Worm (Caenorhabditis elegans): ENCODE measurements around the gene daz-1.

The daz-1 gene

ce11 chrII:5429522-5430257, 26.4 kb upstream of the daz-1 start, which contains the start of the genes F07F6.4 and F07F6.2:
Gene F07F6.4 (minus strand): TSS chrII:5429572.
Gene F07F6.2 (plus strand): TSS chrII:5430207.
- no peak for TF ChIP-seq tbx-11 (GFP tag; IDR thresholded peaks at IDR 0.05)
- peak; percentile 9 for TF ChIP-seq F13C5.2 (tag; optimal IDR thresholded peaks at IDR 0.05)
- TF ChIP-seq ceh-36 (tag; optimal IDR thresholded peaks at IDR 0.05): no peak

DNA sequence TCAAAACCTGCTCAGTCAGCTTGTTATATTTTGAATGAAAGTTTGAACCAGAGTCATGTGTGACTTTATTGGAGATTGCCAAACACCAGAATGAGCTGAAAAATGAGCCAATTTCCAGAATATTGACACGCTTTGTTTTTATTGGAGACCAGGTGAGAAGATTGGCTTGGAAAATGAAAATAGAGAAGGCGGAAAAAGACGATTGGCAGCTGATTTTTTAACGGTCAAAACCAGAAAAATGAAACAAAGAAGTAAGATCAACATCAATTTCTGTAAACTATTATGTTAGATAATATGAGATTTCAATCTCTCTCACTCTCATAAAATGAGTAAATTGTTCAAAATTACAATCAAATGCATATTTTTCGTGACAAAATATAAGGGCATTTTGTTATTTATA, 23.0 kb upstream of the daz-1 start, which contains the start of gene srx-114:
Gene srx-114 (minus strand): TSS at position 101 of the 400 bp plus-strand sequence.
- TF ChIP-seq ama-1 (optimal IDR thresholded peaks at IDR 0.05): no peak
- no peak for TF ChIP-seq sea-1 (GFP tag; conservative IDR thresholded peaks at IDR 0.05)
- no peak for TF ChIP-seq tbx-37 (GFP tag; conservative IDR thresholded peaks at IDR 0.05)

DNA sequence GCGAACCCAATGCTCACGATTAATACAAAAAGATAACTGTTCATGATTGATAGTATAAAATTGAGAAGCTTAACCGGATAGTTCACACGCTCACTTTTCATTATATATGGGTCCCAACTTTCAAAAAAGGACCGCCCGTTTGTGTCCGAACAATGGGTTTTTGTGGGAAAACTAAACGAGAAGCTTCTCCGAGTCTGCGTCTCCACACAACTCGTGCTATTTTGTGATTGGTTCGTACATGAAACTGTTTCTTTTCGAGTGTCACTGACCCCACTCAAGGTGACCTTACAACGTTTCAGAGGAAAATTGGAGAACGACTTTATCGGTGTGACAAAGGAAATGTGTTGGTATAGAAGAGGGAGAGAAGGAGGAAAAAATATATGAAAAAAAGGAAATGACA, 19.3 kb upstream of the daz-1 start, which contains the start of gene dct-5:
Gene dct-5 (minus strand): TSS at position 101 of the 400 bp plus-strand sequence.
- TF ChIP-seq ceh-13 (GFP tag; optimal IDR thresholded peaks at IDR 0.05): no peak
- TF ChIP-seq ama-1 (optimal IDR thresholded peaks at IDR 0.05): no peak
- no peak for TF ChIP-seq F13C5.2 (tag; optimal IDR thresholded peaks at IDR 0.05)

- no peak for TF ChIP-seq hnd-1 (tag; optimal IDR thresholded peaks at IDR 0.05)
- no peak for TF ChIP-seq aly-1 (tag; optimal IDR thresholded peaks at IDR 0.05)
Observed at ce11 chrII:5437586-5437985, 18.5 kb upstream of the daz-1 start, which contains the start of gene F07F6.1. Gene F07F6.1 (plus strand): TSS chrII:5437886.

DNA sequence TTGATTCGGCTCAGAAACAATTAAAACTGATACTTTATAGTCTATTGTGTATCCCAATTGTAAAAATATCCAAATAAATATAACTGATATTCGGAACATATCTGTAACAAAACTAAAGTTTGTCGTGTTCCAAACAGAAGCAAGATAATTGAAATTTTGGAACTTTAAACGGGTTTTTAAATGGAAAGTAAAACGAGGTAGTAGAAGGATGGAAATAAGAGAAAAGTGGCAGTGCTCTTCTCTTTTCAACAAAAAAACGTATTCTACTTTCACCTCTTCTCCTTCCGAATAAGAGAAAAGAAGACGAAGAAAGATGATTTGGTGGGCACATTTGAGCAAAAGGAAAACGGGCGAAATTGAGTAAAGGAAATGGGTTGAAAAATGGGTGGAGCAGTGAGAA, 9.6 kb upstream of the daz-1 start, which contains the start of gene nmr-1:
Gene nmr-1 (minus strand): TSS at position 101 of the 400 bp plus-strand sequence.
- TF ChIP-seq ceh-13 (GFP tag; optimal IDR thresholded peaks at IDR 0.05): no peak
- no peak for TF ChIP-seq hnd-1 (tag; optimal IDR thresholded peaks at IDR 0.05)
- TF ChIP-seq tbx-11 (GFP tag; IDR thresholded peaks at IDR 0.05): no peak
- TF ChIP-seq B0310.2 (tag; optimal IDR thresholded peaks at IDR 0.05): no peak
- TF ChIP-seq sea-1 (GFP tag; conservative IDR thresholded peaks at IDR 0.05): no peak
- no peak for TF ChIP-seq F13C5.2 (tag; optimal IDR thresholded peaks at IDR 0.05)
- no peak for TF ChIP-seq ets-7 (tag; optimal IDR thresholded peaks at IDR 0.05)
- TF ChIP-seq hmbx-1 (tag; optimal IDR thresholded peaks at IDR 0.05): no peak
- no peak for TF ChIP-seq tra-4 (tag; optimal IDR thresholded peaks at IDR 0.05)
- TF ChIP-seq tbx-37 (GFP tag; conservative IDR thresholded peaks at IDR 0.05): no peak
- TF ChIP-seq flt-1 (GFP tag; IDR thresholded peaks at IDR 0.05): no peak
- no peak for TF ChIP-seq ceh-36 (tag; optimal IDR thresholded peaks at IDR 0.05)
- TF ChIP-seq aly-1 (tag; optimal IDR thresholded peaks at IDR 0.05): no peak
- no peak for TF ChIP-seq ama-1 (optimal IDR thresholded peaks at IDR 0.05)
- no peak for TF ChIP-seq pes-1 (GFP tag; IDR thresholded peaks at IDR 0.05)
- TF ChIP-seq hmg-4 (GFP tag; optimal IDR thresholded peaks at IDR 0.05): no peak
- TF ChIP-seq scrt-1 (GFP tag; IDR thresholded peaks at IDR 0.05): no peak

ce11 chrII:5447381-5447780, 8.7 kb upstream of the daz-1 start, which contains the start of gene cex-1:
Gene cex-1 (plus strand): TSS chrII:5447681.
- TF ChIP-seq flt-1 (GFP tag; IDR thresholded peaks at IDR 0.05) (no peak), tbx-11 (GFP tag; IDR thresholded peaks at IDR 0.05) (no peak)

DNA sequence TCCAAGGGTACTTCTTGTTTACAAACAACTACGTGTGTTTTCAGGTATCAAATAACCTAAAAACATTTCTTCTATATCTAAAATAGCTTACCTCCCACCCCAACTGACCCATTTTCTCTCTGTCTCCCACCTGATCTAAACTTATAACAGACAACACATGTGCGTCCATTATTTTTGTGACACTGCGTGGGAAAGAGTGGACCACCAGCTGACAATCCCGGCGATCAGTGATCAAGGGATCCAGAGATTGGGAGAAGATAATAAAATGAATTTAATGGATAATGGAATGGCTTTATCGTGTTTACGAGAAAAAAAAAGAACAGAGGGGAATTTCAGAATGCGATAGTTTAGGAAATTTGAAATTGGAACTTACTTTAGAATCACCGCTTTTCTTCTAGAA, 6.9 kb upstream of the daz-1 start:
- TF ChIP-seq flt-1 (GFP tag; IDR thresholded peaks at IDR 0.05) (no peak), pes-1 (GFP tag; IDR thresholded peaks at IDR 0.05) (no peak), ets-7 (tag; optimal IDR thresholded peaks at IDR 0.05) (no peak), scrt-1 (GFP tag; IDR thresholded peaks at IDR 0.05) (no peak), aly-1 (tag; optimal IDR thresholded peaks at IDR 0.05) (no peak), tra-4 (tag; optimal IDR thresholded peaks at IDR 0.05) (no peak), ama-1 (optimal IDR thresholded peaks at IDR 0.05) (no peak)

ce11 chrII:5449620-5450019, 6.5 kb upstream of the daz-1 start:
- TF ChIP-seq ama-1 (optimal IDR thresholded peaks at IDR 0.05): no peak
- TF ChIP-seq ceh-13 (GFP tag; optimal IDR thresholded peaks at IDR 0.05): no peak
- no peak for TF ChIP-seq tra-4 (tag; optimal IDR thresholded peaks at IDR 0.05)
- TF ChIP-seq scrt-1 (GFP tag; IDR thresholded peaks at IDR 0.05): no peak
- TF ChIP-seq pes-1 (GFP tag; IDR thresholded peaks at IDR 0.05): no peak
- no peak for TF ChIP-seq tbx-11 (GFP tag; IDR thresholded peaks at IDR 0.05)
- TF ChIP-seq hnd-1 (tag; optimal IDR thresholded peaks at IDR 0.05): no peak
- no peak for TF ChIP-seq hmbx-1 (tag; optimal IDR thresholded peaks at IDR 0.05)
- TF ChIP-seq flt-1 (GFP tag; IDR thresholded peaks at IDR 0.05): no peak
- no peak for TF ChIP-seq ceh-36 (tag; optimal IDR thresholded peaks at IDR 0.05)
- TF ChIP-seq sea-1 (GFP tag; conservative IDR thresholded peaks at IDR 0.05): no peak
- TF ChIP-seq ets-7 (tag; optimal IDR thresholded peaks at IDR 0.05): no peak
- TF ChIP-seq F13C5.2 (tag; optimal IDR thresholded peaks at IDR 0.05): no peak

DNA sequence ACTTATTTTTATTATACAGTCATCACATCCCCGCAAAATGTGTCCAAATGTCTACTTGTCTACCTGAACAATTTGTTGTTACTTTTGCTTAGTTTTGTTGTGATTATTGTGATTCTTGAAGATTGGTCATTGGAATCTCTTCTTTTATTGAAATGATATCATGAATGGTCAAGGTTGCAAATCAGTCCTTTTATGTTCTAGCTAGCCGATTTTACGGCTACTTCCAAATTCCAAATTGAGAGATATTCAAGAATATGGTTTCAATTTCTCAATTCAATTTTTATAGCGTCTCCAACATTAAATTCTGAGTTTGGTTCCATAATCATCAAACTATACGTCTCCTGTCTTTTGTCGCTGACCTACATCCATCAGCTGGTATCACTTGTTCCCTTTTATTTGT, 4.8 kb upstream of the daz-1 start:
- TF ChIP-seq ama-1 (optimal IDR thresholded peaks at IDR 0.05): no peak
- no peak for TF ChIP-seq ceh-13 (GFP tag; optimal IDR thresholded peaks at IDR 0.05)
- no peak for TF ChIP-seq pes-1 (GFP tag; IDR thresholded peaks at IDR 0.05)
- TF ChIP-seq hnd-1 (tag; optimal IDR thresholded peaks at IDR 0.05): no peak
- TF ChIP-seq tra-4 (tag; optimal IDR thresholded peaks at IDR 0.05): no peak
- TF ChIP-seq aly-1 (tag; optimal IDR thresholded peaks at IDR 0.05): no peak
- TF ChIP-seq hmbx-1 (tag; optimal IDR thresholded peaks at IDR 0.05): no peak
- no peak for TF ChIP-seq B0310.2 (tag; optimal IDR thresholded peaks at IDR 0.05)
